Fruit fly (Drosophila melanogaster) whole organism, embryonic: ENCODE measurements around the gene SREBP.

Experiments used
- CG10209 ChIP-seq: fragments of 200-800 bp; sonication (Bioruptor generic); optimal IDR thresholded peaks from 3 replicates; lab custom pipeline; 2017; ENCODE audit warnings: missing biosample characterization, mild to moderate bottlenecking, missing genetic modification characterization, missing genetic modification reagents
- CG15696 ChIP-seq: fragments of 200-800 bp; sonication (Bioruptor generic); optimal IDR thresholded peaks from 2 replicates; lab custom pipeline; 2019; ENCODE audit warnings: missing biosample characterization, mild to moderate bottlenecking, missing genetic modification characterization, moderate library complexity
- CG30431 ChIP-seq: fragments of 200-800 bp; sonication (Bioruptor generic); optimal IDR thresholded peaks from 2 replicates; lab custom pipeline; 2017; ENCODE audit warnings: missing biosample characterization, missing genetic modification characterization
- CG5953 ChIP-seq: fragments of 200-800 bp; sonication (Bioruptor generic); IDR thresholded peaks from 2 replicates; pipeline ENCODE4 v1.3.6; 2022; ENCODE audit warnings: missing biosample characterization, missing genetic modification characterization
- D19A ChIP-seq: fragments of 200-800 bp; optimal IDR thresholded peaks from 3 replicates; lab custom pipeline; 2019; ENCODE audit warnings: missing biosample characterization, mild to moderate bottlenecking, missing genetic modification characterization, moderate library complexity
- Doc2 ChIP-seq: fragments of 200-800 bp; sonication (Bioruptor generic); IDR thresholded peaks from 2 replicates; pipeline ENCODE4 v1.3.6; 2022; ENCODE audit warnings: missing biosample characterization, missing genetic modification characterization
- HmgD ChIP-seq: fragments of 200-800 bp; sonication (Bioruptor generic); optimal IDR thresholded peaks from 3 replicates; lab custom pipeline; 2016; ENCODE audit warnings: missing biosample characterization, missing genetic modification characterization
- Nf-YB ChIP-seq: fragments of 200-800 bp; sonication (Bioruptor generic); optimal IDR thresholded peaks from 3 replicates; lab custom pipeline; 2019; ENCODE audit warnings: missing biosample characterization, mild to moderate bottlenecking, missing genetic modification characterization, moderate library complexity
- ara ChIP-seq: fragments of 200-800 bp; sonication (Bioruptor generic); IDR thresholded peaks from 2 replicates; pipeline ENCODE4 v1.3.6; 2022; ENCODE audit warnings: missing biosample characterization, missing genetic modification characterization
- lbe ChIP-seq: fragments of 200-800 bp; sonication (Bioruptor generic); optimal IDR thresholded peaks from 2 replicates; lab custom pipeline; 2016; ENCODE audit warnings: missing biosample characterization, mild to moderate bottlenecking, missing genetic modification characterization
- so ChIP-seq: fragments of 200-800 bp; sonication (Bioruptor generic); IDR thresholded peaks from 3 replicates; pipeline ENCODE4 v1.3.6; 2022; ENCODE audit warnings: missing biosample characterization, missing genetic modification characterization
- stc ChIP-seq: fragments of 200-800 bp; sonication (Bioruptor generic); IDR thresholded peaks from 2 replicates; pipeline ENCODE4 v1.3.6; 2022; ENCODE audit warnings: missing biosample characterization, missing genetic modification characterization

DNA sequence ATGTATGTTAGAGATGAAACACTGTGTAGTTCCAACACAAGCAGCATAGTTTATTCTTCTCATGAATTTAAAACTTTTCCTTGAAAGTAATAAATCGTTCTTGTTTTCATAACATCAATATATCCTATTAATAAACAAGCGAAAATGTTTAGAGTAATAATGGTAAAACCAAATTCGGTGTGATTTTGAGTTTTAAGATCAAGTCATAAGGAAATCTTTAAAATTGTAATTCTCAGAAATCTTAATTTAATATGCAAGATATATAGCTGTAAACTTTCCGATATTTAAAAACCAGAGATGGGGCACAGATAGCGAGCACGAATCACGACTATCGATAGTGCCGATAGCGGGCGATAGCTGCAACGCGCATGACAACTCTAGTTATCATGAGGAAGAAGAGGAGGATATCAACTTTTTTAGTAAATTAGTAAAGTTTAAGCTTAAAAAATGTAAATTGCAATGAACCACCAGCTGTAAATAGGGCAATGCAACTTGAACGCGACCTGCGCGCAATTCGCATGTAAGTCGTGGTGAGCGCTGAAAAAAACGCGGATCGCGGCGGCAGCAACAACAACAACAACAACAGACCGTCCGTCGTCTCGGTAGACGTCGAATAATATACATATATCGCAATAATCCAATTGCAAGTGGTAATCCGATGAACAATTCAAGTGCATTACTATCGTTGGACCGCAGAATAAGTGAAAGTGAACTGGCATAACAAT, 24.2 kb downstream of the SREBP start, which contains the start of the genes Fibp and Deaf1:
- TF ChIP-seq D19A (tag; lab: Kevin White, UChicago) (peak; percentile 41), CG15696 (peak; percentile 77), CG5953 (GFP tag; lab: Robert Waterston, UW) (no peak), stc (GFP tag; lab: Robert Waterston, UW) (no peak), HmgD (GFP tag; lab: Kevin White, UChicago) (peak; percentile 84), Doc2 (GFP tag; lab: Robert Waterston, UW) (no peak), lbe (peak; percentile 29), ara (no peak), so (no peak), Nf-YB (peak; percentile 35), CG10209 (GFP tag; lab: Kevin White, UChicago) (peak; percentile 54), CG30431 (GFP tag; lab: Kevin White, UChicago) (peak; percentile 46)
